Fruit fly (Drosophila melanogaster) whole organism, embryonic: ENCODE data around the gene ckd.

Source experiments
- Ada2b ChIP-seq: fragments of 200-800 bp; sonication (Bioruptor generic); IDR thresholded peaks from 2 replicates; pipeline ENCODE4 v1.3.6; 2022; ENCODE audit warnings: missing biosample characterization, missing genetic modification characterization
- Bgb ChIP-seq: fragments of 200-800 bp; sonication (Bioruptor generic); IDR thresholded peaks from 2 replicates; pipeline ENCODE4 v1.3.6; 2022; ENCODE audit warnings: missing biosample characterization, missing genetic modification characterization; ENCODE audit not compliant: partially characterized antibody
- Blimp-1 ChIP-seq: fragments of 200-800 bp; sonication (Bioruptor generic); optimal IDR thresholded peaks from 3 replicates; lab custom pipeline; 2018; ENCODE audit warnings: missing biosample characterization, missing genetic modification characterization, mild to moderate bottlenecking, moderate library complexity, missing genetic modification reagents
- CG10366 ChIP-seq: fragments of 200-800 bp; sonication (Bioruptor generic); IDR thresholded peaks from 2 replicates; pipeline ENCODE4 v1.3.6; 2022; ENCODE audit warnings: missing biosample characterization, missing genetic modification characterization
- CG11723 ChIP-seq: fragments of 200-800 bp; sonication (Bioruptor generic); optimal IDR thresholded peaks from 2 replicates; lab custom pipeline; 2017; ENCODE audit warnings: missing biosample characterization, mild to moderate bottlenecking, missing genetic modification characterization
- CG12155 ChIP-seq: fragments of 200-800 bp; sonication (Bioruptor generic); optimal IDR thresholded peaks from 3 replicates; lab custom pipeline; 2016; ENCODE audit warnings: missing biosample characterization, missing genetic modification characterization
- CG13296 ChIP-seq: fragments of 200-800 bp; sonication (Bioruptor generic); optimal IDR thresholded peaks from 3 replicates; lab custom pipeline; 2018; ENCODE audit warnings: missing biosample characterization, mild to moderate bottlenecking, missing genetic modification characterization
- CG14441 ChIP-seq: fragments of 200-800 bp; sonication (Bioruptor generic); IDR thresholded peaks from 2 replicates; pipeline ENCODE4 v1.3.6; 2022; ENCODE audit warnings: missing biosample characterization, missing genetic modification characterization
- CG14965 ChIP-seq: fragments of 200-800 bp; sonication (Bioruptor generic); optimal IDR thresholded peaks from 2 replicates; lab custom pipeline; 2016; ENCODE audit warnings: missing biosample characterization, missing genetic modification characterization, borderline replicate concordance
- CG18011 ChIP-seq: fragments of 200-800 bp; sonication (Bioruptor generic); optimal IDR thresholded peaks from 2 replicates; lab custom pipeline; 2017; ENCODE audit warnings: missing biosample characterization, missing genetic modification characterization, mild to moderate bottlenecking, moderate library complexity, missing genotype
- CG30431 ChIP-seq: fragments of 200-800 bp; sonication (Bioruptor generic); optimal IDR thresholded peaks from 2 replicates; lab custom pipeline; 2017; ENCODE audit warnings: missing biosample characterization, missing genetic modification characterization
- CG31441 ChIP-seq: fragments of 200-800 bp; sonication (Bioruptor generic); IDR thresholded peaks from 2 replicates; pipeline ENCODE4 v1.3.6; 2022; ENCODE audit warnings: missing biosample characterization, missing genetic modification characterization
- CG34422 ChIP-seq: fragments of 200-800 bp; sonication (Bioruptor generic); IDR thresholded peaks from 3 replicates; pipeline ENCODE4 v1.3.6; 2022; ENCODE audit warnings: missing biosample characterization, missing genetic modification characterization
- CG3726 ChIP-seq: fragments of 200-800 bp; sonication (Bioruptor generic); IDR thresholded peaks from 3 replicates; pipeline ENCODE4, ENCODE4 v1.3.6; 2022; ENCODE audit warnings: missing biosample characterization, missing genetic modification characterization
- CG4360 ChIP-seq: fragments of 200-800 bp; sonication (Bioruptor generic); IDR thresholded peaks from 2 replicates; pipeline ENCODE4 v1.3.6; 2022; ENCODE audit warnings: missing biosample characterization, missing genetic modification characterization
- CG5180 ChIP-seq: fragments of 200-800 bp; sonication (Bioruptor generic); optimal IDR thresholded peaks from 3 replicates; lab custom pipeline; 2017; ENCODE audit warnings: missing biosample characterization, missing genetic modification characterization, mild to moderate bottlenecking, moderate library complexity, missing genetic modification reagents
- CG6854 ChIP-seq: fragments of 200-800 bp; sonication (Bioruptor generic); optimal IDR thresholded peaks from 3 replicates; lab custom pipeline; 2017; ENCODE audit warnings: missing biosample characterization, mild to moderate bottlenecking, missing genetic modification characterization
- CG7786 ChIP-seq: fragments of 200-800 bp; sonication (Bioruptor generic); optimal IDR thresholded peaks from 2 replicates; lab custom pipeline; 2016; ENCODE audit warnings: missing biosample characterization, missing genetic modification characterization
- CG8089 ChIP-seq: fragments of 200-800 bp; sonication (Bioruptor generic); optimal IDR thresholded peaks from 3 replicates; lab custom pipeline; 2016; ENCODE audit warnings: missing biosample characterization, missing genetic modification characterization
- Dek ChIP-seq: fragments of 200-800 bp; sonication (Bioruptor generic); optimal IDR thresholded peaks from 3 replicates; lab custom pipeline; 2019; ENCODE audit warnings: missing biosample characterization, mild to moderate bottlenecking, missing genetic modification characterization, moderate library complexity
- E2f1 ChIP-seq: fragments of 200-800 bp; sonication (Bioruptor generic); IDR thresholded peaks from 2 replicates; pipeline ENCODE4 v1.3.6; 2022; ENCODE audit warnings: missing biosample characterization, missing genetic modification characterization
- Elba2 ChIP-seq: fragments of 200-800 bp; sonication (Bioruptor generic); optimal IDR thresholded peaks from 3 replicates; lab custom pipeline; 2016; ENCODE audit warnings: missing biosample characterization, missing genetic modification characterization
- Ets97D ChIP-seq: fragments of 200-800 bp; sonication (Bioruptor generic); optimal IDR thresholded peaks from 3 replicates; lab custom pipeline; 2016; ENCODE audit warnings: missing biosample characterization, missing genetic modification characterization
- Lpt ChIP-seq: fragments of >200 bp; optimal IDR thresholded peaks from 2 replicates; lab custom pipeline; 2018; ENCODE audit warnings: missing biosample characterization, missing genetic modification characterization
- Meics ChIP-seq: fragments of 200-800 bp; sonication (Bioruptor generic); optimal IDR thresholded peaks from 2 replicates; lab custom pipeline; 2017; ENCODE audit warnings: missing biosample characterization, mild to moderate bottlenecking, missing genetic modification characterization
- Neu2 ChIP-seq: fragments of 200-800 bp; sonication (Bioruptor generic); optimal IDR thresholded peaks from 3 replicates; lab custom pipeline; 2016; ENCODE audit warnings: missing biosample characterization, missing genetic modification characterization, borderline replicate concordance
- Trl ChIP-seq, 3 experiments: fragments of >200 bp in 2 of 3; fragments of 200-800 bp in 1 of 3; sonication (Bioruptor generic) in 1 of 3; optimal IDR thresholded peaks; 2 replicates in 1 of 3; 3 replicates in 2 of 3; lab custom pipeline; 2016 to 2017; ENCODE audit warnings: missing biosample characterization in 1 of 3, missing genetic modification characterization in 1 of 3
- Usf ChIP-seq: fragments of 200-800 bp; sonication (Bioruptor generic); optimal IDR thresholded peaks from 2 replicates; lab custom pipeline; 2017; ENCODE audit warnings: missing genotype, missing biosample characterization, missing genetic modification characterization
- ab ChIP-seq: fragments of 200-800 bp; sonication (Bioruptor generic); optimal IDR thresholded peaks from 2 replicates; lab custom pipeline; 2016; ENCODE audit warnings: missing biosample characterization, missing genetic modification characterization
- al ChIP-seq: fragments of 200-800 bp; sonication (Bioruptor generic); IDR thresholded peaks from 2 replicates; pipeline ENCODE4 v1.3.6; 2022; ENCODE audit warnings: missing biosample characterization, missing genetic modification characterization
- bigmax ChIP-seq: fragments of 200-800 bp; sonication (Bioruptor generic); optimal IDR thresholded peaks from 2 replicates; lab custom pipeline; 2018; ENCODE audit warnings: missing biosample characterization, mild to moderate bottlenecking, missing genetic modification characterization
- bowl ChIP-seq: fragments of 200-800 bp; sonication (Bioruptor generic); IDR thresholded peaks from 2 replicates; pipeline ENCODE4 v1.3.6; 2022; ENCODE audit warnings: missing biosample characterization, missing genetic modification characterization
- cad ChIP-seq: fragments of >200 bp; optimal IDR thresholded peaks from 2 replicates; lab custom pipeline; 2017; ENCODE audit warnings: missing biosample characterization, missing genetic modification characterization
- chn ChIP-seq: fragments of 200-800 bp; sonication (Bioruptor generic); optimal IDR thresholded peaks from 2 replicates; lab custom pipeline; 2016; ENCODE audit warnings: missing biosample characterization, missing genetic modification characterization
- croc ChIP-seq: fragments of 200-800 bp; sonication (Bioruptor generic); conservative IDR thresholded peaks from 3 replicates; pipeline ENCODE4 v1.3.6; 2022; ENCODE audit warnings: missing biosample characterization, missing genetic modification characterization
- crp ChIP-seq, 2 experiments: fragments of 200-800 bp; sonication (Bioruptor generic); optimal IDR thresholded peaks; 2 replicates in 1 of 2; 3 replicates in 1 of 2; lab custom pipeline; 2017; ENCODE audit warnings: missing biosample characterization in 2 of 2, missing genetic modification characterization in 2 of 2, mild to moderate bottlenecking in 1 of 2, moderate library complexity in 1 of 2
- fd3F ChIP-seq: fragments of 200-800 bp; sonication (Bioruptor generic); optimal IDR thresholded peaks from 2 replicates; lab custom pipeline; 2018; ENCODE audit warnings: missing biosample characterization, mild to moderate bottlenecking, missing genetic modification characterization, moderate library complexity
- gcm2 ChIP-seq: fragments of 200-800 bp; sonication (Bioruptor generic); optimal IDR thresholded peaks from 2 replicates; lab custom pipeline; 2016; ENCODE audit warnings: missing biosample characterization, missing genetic modification characterization
- hbn ChIP-seq: fragments of 200-800 bp; sonication (Bioruptor generic); IDR thresholded peaks from 2 replicates; pipeline ENCODE4 v1.3.6; 2022; ENCODE audit warnings: missing biosample characterization, missing genetic modification characterization; ENCODE audit not compliant: partially characterized antibody
- hkb ChIP-seq, 2 experiments: fragments of 200-800 bp in 1 of 2; fragments of >200 bp in 1 of 2; sonication (Bioruptor generic) in 1 of 2; IDR thresholded peaks in 1 of 2; optimal IDR thresholded peaks in 1 of 2; 2 replicates each; pipeline versions ENCODE4 v1.3.6 to Lab custom; 2017 to 2022; ENCODE audit warnings: missing biosample characterization in 1 of 2, missing genetic modification characterization in 1 of 2
- ken ChIP-seq: fragments of 200-800 bp; sonication (Bioruptor generic); IDR thresholded peaks from 3 replicates; pipeline ENCODE4 v1.3.6; 2022; ENCODE audit warnings: missing biosample characterization, missing genetic modification characterization
- lbe ChIP-seq: fragments of 200-800 bp; sonication (Bioruptor generic); optimal IDR thresholded peaks from 2 replicates; lab custom pipeline; 2016; ENCODE audit warnings: missing biosample characterization, mild to moderate bottlenecking, missing genetic modification characterization
- nau ChIP-seq: fragments of 200-800 bp; sonication (Bioruptor generic); optimal IDR thresholded peaks from 3 replicates; lab custom pipeline; 2017; ENCODE audit warnings: missing biosample characterization, mild to moderate bottlenecking, missing genetic modification characterization, missing genetic modification reagents
- pnt ChIP-seq: fragments of 200-800 bp; sonication (Bioruptor generic); optimal IDR thresholded peaks from 3 replicates; lab custom pipeline; 2016; ENCODE audit warnings: missing biosample characterization, missing genetic modification characterization
- ranshi ChIP-seq: fragments of 200-800 bp; sonication (Bioruptor generic); IDR thresholded peaks from 2 replicates; pipeline ENCODE4 v1.3.6; 2022; ENCODE audit warnings: missing biosample characterization, missing genetic modification characterization
- seq ChIP-seq: fragments of 200-800 bp; sonication (Bioruptor generic); IDR thresholded peaks from 2 replicates; pipeline ENCODE4 v1.3.6; 2022; ENCODE audit warnings: missing biosample characterization, missing genetic modification characterization
- slou ChIP-seq: fragments of 200-800 bp; sonication (Bioruptor generic); optimal IDR thresholded peaks from 3 replicates; lab custom pipeline; 2016; ENCODE audit warnings: missing biosample characterization, missing genetic modification characterization
- vfl ChIP-seq: fragments of 200-800 bp; sonication (Bioruptor generic); optimal IDR thresholded peaks from 2 replicates; lab custom pipeline; 2016; ENCODE audit warnings: missing biosample characterization, missing genetic modification characterization

Gene ckd

dm6 chr3L:3224740-3225719 is 32.6 kb upstream of the ckd start, which contains the start of gene Larp4B (continued):
- TF ChIP-seq CG7786 = no peak
- TF ChIP-seq bigmax = peak; percentile 19
- TF ChIP-seq CG10366 (GFP tag; lab: Robert Waterston, UW) = no peak
- no peak for TF ChIP-seq CG30431 (GFP tag; lab: Kevin White, UChicago)
- TF ChIP-seq CG14441 (GFP tag; lab: Robert Waterston, UW) = no peak
- no peak for TF ChIP-seq gcm2 (GFP tag; lab: Kevin White, UChicago)
- no peak for TF ChIP-seq vfl (GFP tag; lab: Kevin White, UChicago)
- TF ChIP-seq Blimp-1 (GFP tag; lab: Kevin White, UChicago) = no peak
- no peak for TF ChIP-seq CG5180 (GFP tag; lab: Kevin White, UChicago)
- no peak for TF ChIP-seq bowl (GFP tag; lab: Robert Waterston, UW)
- no peak for TF ChIP-seq al (GFP tag; lab: Robert Waterston, UW)
- TF ChIP-seq CG3726 (GFP tag; lab: Robert Waterston, UW) = no peak
- no peak for TF ChIP-seq CG14965 (GFP tag; lab: Kevin White, UChicago)
- peak; percentile 56; the same call in 2 of the 3 replicates for TF ChIP-seq CG34422 (GFP tag; lab: Robert Waterston, UW)
- TF ChIP-seq Dek = peak; percentile 3
- TF ChIP-seq Bgb = no peak
- no peak for TF ChIP-seq Lpt
- no peak for TF ChIP-seq pnt (GFP tag; lab: Kevin White, UChicago)
- no peak for TF ChIP-seq ab (GFP tag; lab: Kevin White, UChicago)
- TF ChIP-seq CG6854 (GFP tag; lab: Kevin White, UChicago) = no peak
- TF ChIP-seq ranshi (GFP tag; lab: Robert Waterston, UW) = no peak
- TF ChIP-seq Ets97D (GFP tag; lab: Kevin White, UChicago) = peak; percentile 73
- no peak for TF ChIP-seq Usf (GFP tag; lab: Kevin White, UChicago)
- TF ChIP-seq CG8089 (GFP tag; lab: Kevin White, UChicago) = no peak
- TF ChIP-seq CG18011 = no peak
- no peak for TF ChIP-seq nau
- no peak for TF ChIP-seq slou (GFP tag; lab: Kevin White, UChicago)
- no peak for TF ChIP-seq ken
- TF ChIP-seq seq (GFP tag; lab: Robert Waterston, UW) = no peak
- TF ChIP-seq Elba2 (GFP tag; lab: Kevin White, UChicago) = no peak
- TF ChIP-seq chn (GFP tag; lab: Kevin White, UChicago) = peak; percentile 13
- no peak for TF ChIP-seq CG13296
- peak; percentile 40 for TF ChIP-seq lbe (GFP tag; lab: Kevin White, UChicago)
- peak; percentile 7 for TF ChIP-seq Meics (GFP tag; lab: Kevin White, UChicago)
- no peak for TF ChIP-seq cad (GFP tag; lab: Kevin White, UChicago)
- no peak for TF ChIP-seq CG12155 (GFP tag; lab: Kevin White, UChicago)
- TF ChIP-seq Trl (optimal IDR thresholded peaks at IDR 0.05; lab: Kevin White, UChicago) = no peak
- TF ChIP-seq Trl (GFP tag; optimal IDR thresholded peaks at IDR 0.05; lab: Kevin White, UChicago) = no peak
- no peak for TF ChIP-seq E2f1 (GFP tag; lab: Robert Waterston, UW)
- TF ChIP-seq CG4360 (GFP tag; lab: Robert Waterston, UW) = peak; percentile 18; the same call in 1 of the 2 replicates
- TF ChIP-seq CG31441 (GFP tag; lab: Robert Waterston, UW) = no peak
- TF ChIP-seq Ada2b (GFP tag; lab: Robert Waterston, UW) = no peak
- no peak for TF ChIP-seq CG11723
- peak in 1 of 2 experiments; percentile 40 for TF ChIP-seq crp (GFP tag; optimal IDR thresholded peaks at IDR 0.05; lab: Kevin White, UChicago)
- peak; percentile 64 for TF ChIP-seq hbn (GFP tag; lab: Robert Waterston, UW)
- TF ChIP-seq hkb (optimal IDR thresholded peaks at IDR 0.05; lab: Kevin White, UChicago) = peak; percentile 42
- no peak for TF ChIP-seq hkb (GFP tag; IDR thresholded peaks at IDR 0.05; lab: Robert Waterston, UW)
- no peak for TF ChIP-seq fd3F
- TF ChIP-seq Neu2 (GFP tag; lab: Kevin White, UChicago) = no peak
- no peak for TF ChIP-seq croc
